ENCODE assay signal across 4 worm cellular contexts in genomic region chrIII:6731285-6731684, ce11.
TF ChIP-seq lines count a peak whose summit lies in the region.

No protein-coding gene starts in this region.

TF ChIP-seq in whole organism, L1 larva, 84 proteins besides CTCF, POLR2A, EP300 and RAD21:
- peak in 1 of 2 experiments; percentile 51 for TF ChIP-seq lin-35 (GFP tag; optimal IDR thresholded peaks at IDR 0.05; lab: Kevin White, UChicago)
- no peak for TF ChIP-seq irx-1 (tag; optimal IDR thresholded peaks at IDR 0.05; lab: Kevin White, UChicago)
- no peak for TF ChIP-seq fkh-10 (GFP tag; optimal IDR thresholded peaks at IDR 0.05; lab: Kevin White, UChicago)
- peak in 1 of 2 experiments; percentile 3 for TF ChIP-seq lsy-2 (tag; optimal IDR thresholded peaks at IDR 0.05; lab: Kevin White, UChicago)
- TF ChIP-seq dpl-1 (GFP tag; optimal IDR thresholded peaks at IDR 0.05; lab: Kevin White, UChicago), result peak in 2 of 3 experiments; percentile 22 to 43
- peak in 1 of 6 experiments; percentile 12 for TF ChIP-seq elt-3 (tag; optimal IDR thresholded peaks at IDR 0.05; lab: Kevin White, UChicago)
- peak in 1 of 2 experiments; percentile 41 for TF ChIP-seq efl-1 (optimal IDR thresholded peaks at IDR 0.05; lab: Kevin White, UChicago)
- TF ChIP-seq efl-1 (GFP tag; optimal IDR thresholded peaks at IDR 0.05 in 1 of 2; lab: Kevin White, UChicago), result peak; percentile 23 to 94

TF ChIP-seq in whole organism, L2 larva, 48 proteins besides CTCF, POLR2A, EP300 and RAD21:
- TF ChIP-seq aly-2 (tag; optimal IDR thresholded peaks at IDR 0.05; lab: Kevin White, UChicago), result no peak
- TF ChIP-seq unc-62 (GFP tag; optimal IDR thresholded peaks at IDR 0.05; lab: Kevin White, UChicago), result no peak
- TF ChIP-seq fos-1 (tag; optimal IDR thresholded peaks at IDR 0.05; lab: Kevin White, UChicago), result no peak
- no peak for TF ChIP-seq sma-9 (GFP tag; optimal IDR thresholded peaks at IDR 0.05; lab: Kevin White, UChicago)
- no peak for TF ChIP-seq sma-9 (tag; optimal IDR thresholded peaks at IDR 0.05; lab: Kevin White, UChicago)
- TF ChIP-seq ztf-11 (tag; optimal IDR thresholded peaks at IDR 0.05; lab: Kevin White, UChicago), result no peak
- peak; percentile 2 for TF ChIP-seq C34F6.9 (tag; optimal IDR thresholded peaks at IDR 0.05; lab: Kevin White, UChicago)
- TF ChIP-seq snpc-4 (tag; optimal IDR thresholded peaks at IDR 0.05; lab: Kevin White, UChicago), result no peak
- no peak for TF ChIP-seq nhr-25 (tag; optimal IDR thresholded peaks at IDR 0.05; lab: Kevin White, UChicago)
- no peak for TF ChIP-seq mbf-1 (tag; optimal IDR thresholded peaks at IDR 0.05; lab: Kevin White, UChicago)
- no peak for TF ChIP-seq sem-4 (tag; optimal IDR thresholded peaks at IDR 0.05; lab: Kevin White, UChicago)
- peak in 1 of 2 experiments; percentile 16 for TF ChIP-seq lsy-2 (tag; optimal IDR thresholded peaks at IDR 0.05; lab: Kevin White, UChicago)
- TF ChIP-seq nhr-23 (tag; optimal IDR thresholded peaks at IDR 0.05; lab: Kevin White, UChicago), result no peak
- no peak for TF ChIP-seq nhr-12 (tag; optimal IDR thresholded peaks at IDR 0.05; lab: Kevin White, UChicago)

TF ChIP-seq in whole organism, L4 larva, 104 proteins besides CTCF, POLR2A, EP300 and RAD21:
- TF ChIP-seq lin-1 (GFP tag; IDR thresholded peaks at IDR 0.05; lab: Robert Waterston, UW), result no peak
- peak; percentile 14 for TF ChIP-seq dpl-1 (GFP tag; optimal IDR thresholded peaks at IDR 0.05; lab: Kevin White, UChicago)

TF ChIP-seq in whole organism, young adult, 124 proteins besides CTCF, POLR2A, EP300 and RAD21:
- TF ChIP-seq K11D2.4 (GFP tag; IDR thresholded peaks at IDR 0.05; lab: Robert Waterston, UW) (no peak), mcd-1 (GFP tag; IDR thresholded peaks at IDR 0.05; lab: Robert Waterston, UW) (0 out of 2 replicates have a peak, but pooled peaks have one; percentile 15), F10E7.11 (tag; optimal IDR thresholded peaks at IDR 0.05; lab: Kevin White, UChicago) (no peak)
